Worm (Caenorhabditis elegans) whole organism, young adult: Measurements from ENCODE around the gene F32D8.12.

ENCODE experiments used
- C06A6.2 ChIP-seq: fragments of 200-800 bp; sonication (Bioruptor generic); conservative IDR thresholded peaks from 2 replicates; pipeline ENCODE4 v1.3.6; 2022; ENCODE audit warnings: missing genetic modification characterization, missing compliant biosample characterization
- F33H1.4 ChIP-seq: fragments of 200-800 bp; sonication (Bioruptor generic); IDR thresholded peaks from 2 replicates; pipeline ENCODE4 v1.3.6; 2022; ENCODE audit warnings: missing genetic modification reagents, missing genetic modification characterization, missing compliant biosample characterization
- F57C9.4 ChIP-seq: sonication (generic microtip); optimal IDR thresholded peaks from 2 replicates; lab custom pipeline; 2017; ENCODE audit warnings: mild to moderate bottlenecking, missing genetic modification characterization, missing compliant biosample characterization
- K12H6.12 ChIP-seq: fragments of 200-800 bp; sonication (Bioruptor generic); optimal IDR thresholded peaks from 2 replicates; lab custom pipeline; 2018; ENCODE audit warnings: mild to moderate bottlenecking, missing genetic modification characterization, missing compliant biosample characterization
- T07F8.4 ChIP-seq: sonication (generic microtip); optimal IDR thresholded peaks from 2 replicates; lab custom pipeline; 2016; ENCODE audit warnings: mild to moderate bottlenecking, missing genetic modification characterization, moderate library complexity, missing compliant biosample characterization
- T26A5.8 ChIP-seq: sonication (generic microtip); optimal IDR thresholded peaks from 2 replicates; lab custom pipeline; 2016; ENCODE audit warnings: missing genetic modification characterization, missing compliant biosample characterization
- Y56A3A.18 ChIP-seq: fragments of 200-800 bp; sonication (Bioruptor generic); IDR thresholded peaks from 2 replicates; pipeline ENCODE4 v1.3.6; 2022; ENCODE audit warnings: missing genetic modification reagents, missing genetic modification characterization, missing compliant biosample characterization
- Y67H2A.10 ChIP-seq: fragments of 200-800 bp; sonication (Bioruptor generic); conservative IDR thresholded peaks from 2 replicates; pipeline ENCODE4 v1.3.6; 2022; ENCODE audit warnings: missing genetic modification reagents, missing genetic modification characterization, missing compliant biosample characterization
- aptf-2 ChIP-seq: fragments of 200-800 bp; sonication (Bioruptor generic); conservative IDR thresholded peaks from 2 replicates; pipeline ENCODE4 v1.3.6; 2022; ENCODE audit warnings: missing genetic modification reagents, missing genetic modification characterization, missing compliant biosample characterization
- aptf-3 ChIP-seq: fragments of 200-800 bp; sonication (Bioruptor generic); IDR thresholded peaks from 2 replicates; pipeline ENCODE4 v1.3.6; 2022; ENCODE audit warnings: missing genetic modification characterization, missing compliant biosample characterization
- ceh-100 ChIP-seq: fragments of 200-800 bp; sonication (Bioruptor generic); IDR thresholded peaks from 2 replicates; pipeline ENCODE4 v1.3.6; 2022; ENCODE audit warnings: missing genetic modification reagents, missing genetic modification characterization, missing compliant biosample characterization
- ceh-91 ChIP-seq: fragments of 200-800 bp; sonication (Bioruptor generic); IDR thresholded peaks from 2 replicates; pipeline ENCODE4 v1.3.6; 2022; ENCODE audit warnings: missing genetic modification reagents, missing genetic modification characterization, missing compliant biosample characterization
- chd-7 ChIP-seq: sonication (generic microtip); optimal IDR thresholded peaks from 2 replicates; lab custom pipeline; 2016; ENCODE audit warnings: mild to moderate bottlenecking, missing genetic modification characterization, moderate library complexity, missing compliant biosample characterization
- dox-1 ChIP-seq: fragments of 200-800 bp; sonication (Bioruptor generic); IDR thresholded peaks from 2 replicates; pipeline ENCODE4 v1.3.6; 2022; ENCODE audit warnings: missing genetic modification reagents, missing genetic modification characterization, missing compliant biosample characterization
- efl-1 ChIP-seq: fragments of 150-350 bp; optimal IDR thresholded peaks from 2 replicates; lab custom pipeline; 2014; ENCODE audit warnings: missing biosample characterization, missing genetic modification reagents, missing genetic modification characterization
- egl-44 ChIP-seq: fragments of 200-800 bp; sonication (Bioruptor generic); IDR thresholded peaks from 2 replicates; pipeline ENCODE4 v1.3.6; 2022; ENCODE audit warnings: missing genetic modification reagents, missing genetic modification characterization, missing compliant biosample characterization
- ekl-4 ChIP-seq: fragments of 200-800 bp; sonication (Bioruptor generic); IDR thresholded peaks from 2 replicates; pipeline ENCODE4 v1.3.6; 2022; ENCODE audit warnings: missing genetic modification reagents, missing genetic modification characterization, missing compliant biosample characterization
- fkh-3 ChIP-seq: sonication (generic microtip); optimal IDR thresholded peaks from 2 replicates; lab custom pipeline; 2016; ENCODE audit warnings: mild to moderate bottlenecking, missing genetic modification characterization, missing compliant biosample characterization
- gei-17 ChIP-seq: fragments of 200-800 bp; sonication (Bioruptor generic); optimal IDR thresholded peaks from 2 replicates; lab custom pipeline; 2018; ENCODE audit warnings: mild to moderate bottlenecking, missing genetic modification characterization, missing compliant biosample characterization
- him-1 ChIP-seq: sonication (generic microtip); optimal IDR thresholded peaks from 2 replicates; lab custom pipeline; 2016; ENCODE audit warnings: missing genotype, missing genetic modification reagents, missing genetic modification characterization, missing compliant biosample characterization
- let-526 ChIP-seq: fragments of 200-800 bp; sonication (Bioruptor generic); IDR thresholded peaks from 2 replicates; pipeline ENCODE4 v1.3.6; 2022; ENCODE audit warnings: missing genetic modification reagents, missing genetic modification characterization, missing compliant biosample characterization
- lin-54 ChIP-seq: fragments of 200-800 bp; sonication (Bioruptor generic); optimal IDR thresholded peaks from 2 replicates; lab custom pipeline; 2018; ENCODE audit warnings: mild to moderate bottlenecking, missing genetic modification characterization, missing compliant biosample characterization
- madf-3 ChIP-seq: fragments of 200-800 bp; sonication (Bioruptor generic); IDR thresholded peaks from 2 replicates; pipeline ENCODE4 v1.3.6; 2022; ENCODE audit warnings: missing genetic modification reagents, missing genetic modification characterization, missing compliant biosample characterization
- mes-4 ChIP-seq: sonication (generic microtip); optimal IDR thresholded peaks from 2 replicates; lab custom pipeline; 2016; ENCODE audit warnings: missing genotype, missing genetic modification characterization, missing compliant biosample characterization
- nfya-2 ChIP-seq: fragments of 200-800 bp; sonication (Bioruptor generic); IDR thresholded peaks from 2 replicates; pipeline ENCODE4 v1.3.6; 2022; ENCODE audit warnings: missing genetic modification reagents, missing genetic modification characterization, missing compliant biosample characterization
- nfyb-1 ChIP-seq: fragments of 200-800 bp; sonication (Bioruptor generic); IDR thresholded peaks from 2 replicates; pipeline ENCODE4 v1.3.6; 2022; ENCODE audit warnings: missing genetic modification reagents, missing genetic modification characterization, missing compliant biosample characterization
- nhr-80 ChIP-seq: sonication (generic microtip); optimal IDR thresholded peaks from 2 replicates; lab custom pipeline; 2016; ENCODE audit warnings: missing genetic modification characterization, missing compliant biosample characterization
- repo-1 ChIP-seq: sonication (generic microtip); optimal IDR thresholded peaks from 2 replicates; lab custom pipeline; 2017; ENCODE audit warnings: mild to moderate bottlenecking, missing genetic modification characterization, missing compliant biosample characterization
- sdz-38 ChIP-seq: sonication (generic microtip); optimal IDR thresholded peaks from 2 replicates; lab custom pipeline; 2016; ENCODE audit warnings: missing genotype, missing genetic modification characterization, missing compliant biosample characterization
- snpc-1.3 ChIP-seq: sonication (generic microtip); optimal IDR thresholded peaks from 2 replicates; lab custom pipeline; 2017; ENCODE audit warnings: missing genetic modification characterization, mild to moderate bottlenecking, missing compliant biosample characterization, antibody characterized with exemption, moderate library complexity, missing genotype, missing genetic modification reagents; ENCODE audit not compliant: insufficient read depth
- tbp1 ChIP-seq: fragments of 200-800 bp; sonication (Bioruptor generic); optimal IDR thresholded peaks from 2 replicates; lab custom pipeline; 2018; ENCODE audit warnings: mild to moderate bottlenecking, missing genetic modification characterization, missing compliant biosample characterization
- ztf-18 ChIP-seq: sonication (generic microtip); optimal IDR thresholded peaks from 2 replicates; lab custom pipeline; 2016; ENCODE audit warnings: missing genotype, mild to moderate bottlenecking, missing genetic modification characterization, missing compliant biosample characterization
- ztf-22 ChIP-seq: fragments of 200-800 bp; sonication (Bioruptor generic); optimal IDR thresholded peaks from 2 replicates; lab custom pipeline; 2018; ENCODE audit warnings: mild to moderate bottlenecking, missing genetic modification characterization, moderate library complexity, missing compliant biosample characterization
- ztf-26 ChIP-seq: sonication (generic microtip); optimal IDR thresholded peaks from 2 replicates; lab custom pipeline; 2017; ENCODE audit warnings: missing genetic modification characterization, missing compliant biosample characterization
- ztf-6 ChIP-seq: fragments of 200-800 bp; sonication (Bioruptor generic); IDR thresholded peaks from 2 replicates; pipeline ENCODE4 v1.3.6; 2022; ENCODE audit warnings: missing genetic modification reagents, missing genetic modification characterization, missing compliant biosample characterization

Gene F32D8.12

DNA sequence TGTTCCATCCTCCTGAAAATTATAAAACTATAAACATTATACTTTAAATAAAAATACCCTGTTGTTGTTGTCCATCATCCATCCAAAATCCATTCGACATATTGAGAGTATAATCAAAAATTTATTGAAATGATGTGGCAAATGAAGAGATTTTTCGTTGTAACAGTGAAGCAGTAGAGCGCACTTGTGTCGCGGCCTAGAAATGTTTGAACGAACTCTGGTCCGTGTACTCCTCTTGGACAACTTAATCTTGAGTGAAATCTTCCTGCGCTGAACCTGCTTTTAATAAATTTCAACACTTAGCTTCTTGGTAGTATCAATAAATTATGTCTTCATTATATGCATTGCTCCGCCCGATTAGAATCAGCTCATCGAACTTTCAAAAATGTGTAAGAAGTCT, 3.8 kb upstream of the F32D8.12 start, which contains the start of the genes F32D8.14 and F32D8.5 (continued):
- no peak for TF ChIP-seq let-526 (GFP tag; lab: Robert Waterston, UW)
- no peak for TF ChIP-seq ztf-22 (GFP tag; lab: Kevin White, UChicago)
- peak; percentile 43 for TF ChIP-seq tbp1 (GFP tag; lab: Kevin White, UChicago)
- TF ChIP-seq efl-1 (GFP tag; lab: Kevin White, UChicago), result peak; percentile 43
- peak; percentile 28; the same call in 1 of the 2 replicates for TF ChIP-seq F33H1.4 (GFP tag; lab: Robert Waterston, UW)
- peak; percentile 69 for TF ChIP-seq lin-54 (GFP tag; lab: Kevin White, UChicago)
- TF ChIP-seq him-1 (tag; lab: Kevin White, UChicago), result no peak
- TF ChIP-seq mes-4 (tag; lab: Kevin White, UChicago), result no peak
- TF ChIP-seq nhr-80 (tag; lab: Kevin White, UChicago), result peak; percentile 32
- 0 out of 2 replicates have a peak, but pooled peaks have one; percentile 9 for TF ChIP-seq aptf-2
- TF ChIP-seq T26A5.8 (tag; lab: Kevin White, UChicago), result no peak
- no peak for TF ChIP-seq ztf-26 (tag; lab: Kevin White, UChicago)
- TF ChIP-seq ztf-6, result no peak
- TF ChIP-seq ceh-100 (GFP tag; lab: Robert Waterston, UW), result no peak
- TF ChIP-seq K12H6.12 (tag; lab: Kevin White, UChicago), result peak; percentile 41
- no peak for TF ChIP-seq Y67H2A.10 (GFP tag; lab: Robert Waterston, UW)
- no peak for TF ChIP-seq ceh-91
- TF ChIP-seq madf-3 (GFP tag; lab: Robert Waterston, UW), result 0 out of 2 replicates have a peak, but pooled peaks have one; percentile 38
- TF ChIP-seq, all 124 proteins: peak for 37

DNA sequence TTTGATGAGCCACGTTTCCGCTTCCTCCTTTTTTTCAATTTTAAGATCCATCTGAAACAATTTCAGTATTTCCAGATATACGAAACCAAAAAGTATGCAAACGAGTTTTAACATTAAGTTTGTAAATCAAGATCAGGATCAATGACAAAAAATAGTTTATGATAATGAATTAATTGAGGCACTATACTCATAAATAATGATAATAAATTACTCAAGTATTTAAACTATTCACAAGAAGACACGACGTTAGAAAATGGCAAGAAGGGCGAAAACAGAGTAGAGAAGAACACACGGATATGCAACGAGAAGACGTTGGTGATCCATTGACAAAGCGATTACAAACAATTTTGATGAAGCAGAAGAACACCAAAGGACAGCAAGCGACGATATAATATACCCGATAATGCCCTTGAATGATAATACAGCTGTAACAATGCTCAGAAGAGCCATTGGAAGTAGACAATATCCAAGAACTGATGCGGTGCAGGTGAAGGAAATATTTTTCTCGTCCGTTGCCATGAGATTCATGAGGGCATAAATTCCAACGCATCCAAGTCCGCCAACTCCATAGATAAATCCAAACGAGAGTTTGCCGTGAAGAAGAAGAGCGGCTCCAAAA, 2.8 kb upstream of the F32D8.12 start, which contains the start of gene F32D8.4:
Gene F32D8.4 (minus strand): TSS at position 51 of the 619 bp plus-strand sequence.
- no peak for TF ChIP-seq C06A6.2 (GFP tag; lab: Robert Waterston, UW)
- TF ChIP-seq ztf-18 (tag; lab: Kevin White, UChicago), result no peak
- TF ChIP-seq nfyb-1 (GFP tag; lab: Robert Waterston, UW), result no peak
- TF ChIP-seq dox-1 (GFP tag; lab: Robert Waterston, UW), result no peak
- no peak for TF ChIP-seq repo-1 (tag; lab: Kevin White, UChicago)
- TF ChIP-seq sdz-38, result no peak
- no peak for TF ChIP-seq ekl-4 (GFP tag; lab: Robert Waterston, UW)
- no peak for TF ChIP-seq aptf-3 (GFP tag; lab: Robert Waterston, UW)
- no peak for TF ChIP-seq let-526 (GFP tag; lab: Robert Waterston, UW)
- no peak for TF ChIP-seq T07F8.4 (tag; lab: Kevin White, UChicago)
- no peak for TF ChIP-seq ceh-91
- no peak for TF ChIP-seq snpc-1.3 (tag; lab: Kevin White, UChicago)
- no peak for TF ChIP-seq chd-7

DNA sequence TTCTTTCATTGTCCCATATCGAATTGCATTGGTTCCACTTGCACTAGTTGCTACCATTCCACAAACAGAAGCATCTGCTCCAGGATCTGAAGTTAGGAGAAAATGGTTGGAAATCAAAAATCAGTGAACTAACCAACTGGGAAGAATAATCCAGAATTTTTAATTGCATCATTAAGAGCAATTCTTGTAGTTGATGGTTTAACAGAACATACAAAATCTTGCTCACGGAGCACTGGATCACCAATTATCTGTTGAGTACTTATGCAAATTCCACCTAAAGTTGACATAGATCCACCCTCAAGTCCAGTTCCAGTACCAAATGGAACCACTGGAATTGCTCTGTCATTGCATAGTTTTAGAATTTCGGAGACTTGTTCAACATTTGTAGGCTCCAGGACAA, 1.1 kb downstream of the F32D8.12 start:
- TF ChIP-seq egl-44 (GFP tag; lab: Robert Waterston, UW) (no peak), gei-17 (GFP tag; lab: Kevin White, UChicago) (no peak), F57C9.4 (tag; lab: Kevin White, UChicago) (peak; percentile 12), fkh-3 (no peak)

DNA sequence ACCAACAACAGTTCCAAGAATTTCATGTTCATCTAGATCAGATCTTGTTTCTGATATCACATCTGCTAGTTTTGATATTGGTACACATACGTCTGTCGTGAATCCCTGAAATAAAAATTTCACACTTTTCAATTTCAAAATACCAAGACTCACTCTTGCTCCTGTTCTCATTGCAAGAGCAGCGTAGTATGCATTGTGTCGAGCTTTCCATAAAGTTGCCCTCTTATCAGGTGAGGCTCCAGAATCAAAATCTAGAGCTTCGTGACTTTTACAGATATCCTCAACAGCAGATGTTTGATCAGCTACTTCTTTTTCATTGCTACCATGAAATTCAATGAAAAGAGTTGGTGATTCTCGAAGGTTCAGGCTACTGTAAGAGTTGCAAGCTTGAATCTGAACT, 1.8 kb downstream of the F32D8.12 start, which contains the start of gene F32D8.11:
Gene F32D8.11 (minus strand): TSS at position 101 of the 400 bp plus-strand sequence.
- TF ChIP-seq Y56A3A.18, result 0 out of 2 replicates have a peak, but pooled peaks have one; percentile 6
- no peak for TF ChIP-seq nfya-2 (GFP tag; lab: Robert Waterston, UW)
- TF ChIP-seq, all 124 proteins: peak for 1
